Worm (Caenorhabditis elegans): ENCODE data around the gene mrpl-11.

DNA sequence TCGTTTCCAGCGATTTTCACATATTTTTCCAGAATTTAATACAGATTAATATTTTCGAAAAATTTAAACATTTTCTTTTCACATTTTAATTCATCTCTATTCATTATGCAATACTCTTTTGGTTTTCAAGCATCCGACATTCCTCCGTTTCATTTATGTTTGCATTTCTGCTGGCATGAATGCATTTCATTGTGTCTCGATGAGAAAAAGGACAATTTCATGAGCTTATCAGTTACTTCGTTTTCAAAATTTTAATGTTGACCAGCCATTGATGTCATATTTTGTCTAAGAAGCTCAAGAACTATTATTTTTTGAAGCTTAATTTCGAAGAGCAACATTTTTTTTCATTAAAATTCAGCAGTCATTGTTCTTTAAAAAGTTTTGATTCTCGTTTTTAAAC is 1.1 kb downstream of the mrpl-11 start:
- TF ChIP-seq nhr-28 (tag; optimal IDR thresholded peaks at IDR 0.05), result no peak
- TF ChIP-seq mep-1 (tag; optimal IDR thresholded peaks at IDR 0.05), result no peak
- TF ChIP-seq unc-62 (GFP tag; optimal IDR thresholded peaks at IDR 0.05), result no peak
- TF ChIP-seq pha-4 (tag; optimal IDR thresholded peaks at IDR 0.05), result no peak
- TF ChIP-seq nhr-76 (tag; optimal IDR thresholded peaks at IDR 0.05), result no peak
- TF ChIP-seq bed-3 (GFP tag; optimal IDR thresholded peaks at IDR 0.05), result no peak
- TF ChIP-seq lsy-2 (tag; optimal IDR thresholded peaks at IDR 0.05), result no peak
- no peak for TF ChIP-seq nhr-237 (tag; optimal IDR thresholded peaks at IDR 0.05)
